Worm (Caenorhabditis elegans) whole organism, late embryonic: ENCODE data around the gene R03G5.6.

ENCODE experiments used
- F13H6.1 ChIP-seq: sonication (generic microtip); optimal IDR thresholded peaks from 2 replicates; lab custom pipeline; 2016; ENCODE audit warnings: missing genetic modification characterization, missing compliant biosample characterization
- K02D7.2 ChIP-seq: sonication (generic microtip); optimal IDR thresholded peaks from 2 replicates; lab custom pipeline; 2017; ENCODE audit warnings: mild to moderate bottlenecking, missing genetic modification characterization, missing compliant biosample characterization
- lim-6 ChIP-seq: sonication (generic microtip); optimal IDR thresholded peaks from 2 replicates; lab custom pipeline; 2016; ENCODE audit warnings: missing genetic modification characterization, missing compliant biosample characterization
- sox-4 ChIP-seq: sonication (generic microtip); optimal IDR thresholded peaks from 2 replicates; lab custom pipeline; 2017; ENCODE audit warnings: mild to moderate bottlenecking, missing genetic modification characterization, inconsistent platforms, missing compliant biosample characterization
- tbx-2 ChIP-seq: sonication (generic microtip); optimal IDR thresholded peaks from 2 replicates; lab custom pipeline; 2016; ENCODE audit warnings: missing genetic modification characterization, missing compliant biosample characterization

- no peak for TF ChIP-seq K02D7.2 (tag; lab: Kevin White, UChicago)
- TF ChIP-seq lim-6 (tag; lab: Kevin White, UChicago) = no peak
- TF ChIP-seq tbx-2 (tag; lab: Kevin White, UChicago) = no peak
- TF ChIP-seq sox-4 (tag; lab: Kevin White, UChicago) = no peak
- no peak for TF ChIP-seq F13H6.1 (tag; lab: Kevin White, UChicago)
Observed at ce11 chrX:7815230-7815629, 1.5 kb downstream of the R03G5.6 start.
